Worm (Caenorhabditis elegans) whole organism, dauer: Measurements from ENCODE around the gene Y43F8B.22.

ENCODE experiments used
- unc-62 ChIP-seq: sonication (generic microtip); optimal IDR thresholded peaks from 2 replicates; lab custom pipeline; 2017; ENCODE audit warnings: missing biosample characterization, missing genetic modification reagents, missing genetic modification characterization

Gene Y43F8B.22

ce11 chrV:19477852-19478251 lies 4.8 kb upstream of the Y43F8B.22 start, which contains the start of gene Y43F8B.9:
TSS of gene Y43F8B.9 (plus strand) at chrV:19478152.
- TF ChIP-seq unc-62 (GFP tag; lab: Kevin White, UChicago): no peak

DNA sequence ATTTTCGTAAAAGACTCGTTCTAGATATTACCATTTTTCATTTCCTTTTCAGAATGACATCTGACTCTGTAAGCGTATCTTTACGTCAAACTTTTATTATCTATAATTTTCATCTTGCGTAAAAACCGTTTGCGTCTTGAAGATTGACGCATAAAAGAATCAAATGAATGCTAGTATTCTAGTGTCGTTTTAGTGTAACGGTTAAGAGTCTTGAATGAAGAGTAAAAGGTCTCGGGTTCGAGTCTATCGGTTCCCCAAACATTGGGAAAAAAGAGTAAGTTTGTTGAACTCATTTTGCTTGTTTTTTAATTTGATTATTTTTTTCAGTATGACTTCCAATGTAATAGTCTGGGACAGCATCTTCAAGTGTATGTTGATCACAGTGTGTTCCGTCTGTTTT lies 1.9 kb downstream of the Y43F8B.22 start, which contains the start of gene Y43F8B.17:
Y43F8B.17 (plus strand) TSS at position 215 of the 400 bp plus-strand sequence.
- TF ChIP-seq unc-62 (GFP tag; lab: Kevin White, UChicago): no peak

DNA sequence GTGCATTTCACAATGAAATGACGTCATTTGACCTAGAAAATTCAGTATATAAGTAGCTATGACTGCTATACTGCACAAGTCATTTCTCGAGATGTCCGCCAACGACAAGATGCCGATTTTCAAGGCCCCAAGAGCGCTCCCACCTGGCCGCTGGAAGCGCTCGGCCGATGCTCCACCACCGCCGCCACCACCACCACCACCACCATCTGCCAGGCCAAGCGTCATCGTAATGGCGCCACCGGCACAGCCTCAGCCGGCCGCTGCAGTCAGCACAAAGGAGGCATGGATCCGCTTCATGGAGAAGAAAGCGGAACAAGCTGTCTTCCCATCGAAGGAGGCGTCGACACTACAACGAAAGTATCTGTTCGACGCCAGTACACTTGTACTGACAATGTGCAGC lies 2.6 kb downstream of the Y43F8B.22 start, which contains the start of gene Y43F8B.28:
Y43F8B.28 (plus strand) TSS at position 59 of the 400 bp plus-strand sequence.
- no peak for TF ChIP-seq unc-62 (GFP tag; lab: Kevin White, UChicago)

- TF ChIP-seq unc-62 (GFP tag; lab: Kevin White, UChicago): no peak
Measured at ce11 chrV:19485690-19486089, 3.1 kb downstream of the Y43F8B.22 start, which contains the start of gene Y43F8B.18. TSS of gene Y43F8B.18 (plus strand) at chrV:19485990.

DNA sequence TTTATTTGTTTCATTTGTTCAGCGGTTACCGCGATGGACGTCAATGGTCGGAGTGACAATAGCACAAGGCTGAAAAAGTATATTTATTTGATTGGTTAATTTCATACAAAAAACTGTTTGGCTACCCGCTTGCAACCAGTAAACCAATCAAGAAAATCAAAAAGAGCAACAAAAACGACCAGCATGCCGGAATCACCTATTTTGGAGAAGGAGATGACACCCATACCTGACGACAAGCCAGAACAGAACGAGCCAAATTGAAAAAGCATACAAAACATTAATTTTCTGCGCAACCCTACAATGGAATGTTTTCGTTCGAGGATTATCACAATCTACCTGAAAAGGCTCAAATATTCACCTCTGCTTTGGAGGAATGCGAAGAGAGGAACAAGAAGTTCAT lies 7.8 kb downstream of the Y43F8B.22 start, which contains the start of gene Y43F8B.7:
Y43F8B.7 (plus strand) TSS at position 301 of the 400 bp plus-strand sequence.
- no peak for TF ChIP-seq unc-62 (GFP tag; lab: Kevin White, UChicago)

DNA sequence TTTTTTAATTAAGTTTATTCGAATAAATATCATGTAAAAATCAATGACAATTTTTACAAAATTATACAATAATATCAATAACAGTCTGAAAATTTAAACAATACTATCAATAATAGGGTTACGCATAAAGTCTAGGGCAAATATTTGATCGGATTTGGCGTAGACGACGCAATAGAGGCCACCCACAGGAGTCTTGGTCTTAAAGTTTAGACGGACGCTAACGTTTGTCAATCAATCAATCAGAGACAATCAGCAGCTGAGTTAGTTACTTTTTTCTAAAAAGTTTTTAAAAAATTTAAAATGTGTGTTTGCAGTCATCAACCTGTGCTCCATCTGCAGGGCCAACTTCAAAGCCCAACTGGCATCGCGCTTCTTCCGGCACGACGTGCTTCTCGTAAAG lies 8.7 kb downstream of the Y43F8B.22 start, which contains the start of gene Y43F8B.29:
Y43F8B.29 (plus strand) TSS at position 301 of the 400 bp plus-strand sequence.
- TF ChIP-seq unc-62 (GFP tag; lab: Kevin White, UChicago): no peak

DNA sequence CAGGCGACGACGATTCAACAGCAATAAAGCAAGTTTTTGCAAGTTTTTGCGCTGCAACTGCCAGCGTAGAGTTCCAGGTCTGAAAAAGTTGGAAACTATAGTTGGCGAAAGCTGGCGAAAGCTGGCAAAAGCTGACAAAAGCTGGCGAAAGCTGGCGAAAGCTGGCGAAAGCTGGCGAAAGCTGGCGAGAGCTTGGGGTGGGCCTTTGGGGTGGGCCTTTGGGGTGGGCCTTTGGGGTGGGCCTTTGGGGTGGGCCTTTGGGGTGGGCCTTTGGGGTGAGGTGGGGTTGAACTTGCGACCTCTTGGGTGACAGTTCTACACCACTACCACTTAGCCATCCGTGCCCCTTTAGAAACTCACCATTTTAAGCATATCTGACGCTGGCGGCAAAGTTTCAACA lies 12.5 kb downstream of the Y43F8B.22 start:
- no peak for TF ChIP-seq unc-62 (GFP tag; lab: Kevin White, UChicago)

- no peak for TF ChIP-seq unc-62 (GFP tag; lab: Kevin White, UChicago)
Measured at ce11 chrV:19495587-19495986, 13.0 kb downstream of the Y43F8B.22 start, which contains the start of gene scl-21. TSS of gene scl-21 (minus strand) at chrV:19495687.

ce11 chrV:19497087-19497486 lies 14.5 kb downstream of the Y43F8B.22 start:
- no peak for TF ChIP-seq unc-62 (GFP tag; lab: Kevin White, UChicago)

DNA sequence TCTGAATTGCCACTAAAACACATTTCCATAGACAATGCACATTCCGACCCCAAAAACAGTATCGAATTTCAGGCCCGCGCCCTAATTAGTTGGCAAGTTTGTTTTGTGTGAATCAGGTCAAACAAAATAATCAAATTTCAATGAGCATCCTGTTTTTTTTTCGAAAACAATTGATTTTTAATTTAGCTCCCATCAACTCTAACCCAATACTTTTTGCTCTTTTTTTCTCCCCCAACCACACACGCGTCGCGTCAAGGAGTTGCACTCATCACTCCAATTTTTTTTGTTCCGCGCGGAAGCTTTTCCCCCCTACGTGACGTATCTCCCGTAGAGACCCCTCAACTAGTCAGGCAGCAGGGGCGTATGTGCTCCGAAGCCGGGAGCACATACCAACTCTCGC lies 18.8 kb downstream of the Y43F8B.22 start:
- TF ChIP-seq unc-62 (GFP tag; lab: Kevin White, UChicago): no peak

ce11 chrV:19502579-19503151 lies 20.0 kb downstream of the Y43F8B.22 start, which contains the start of gene Y43F8B.3:
TSS of gene Y43F8B.3 (plus strand) at chrV:19503101.
- no peak for TF ChIP-seq unc-62 (GFP tag; lab: Kevin White, UChicago)

DNA sequence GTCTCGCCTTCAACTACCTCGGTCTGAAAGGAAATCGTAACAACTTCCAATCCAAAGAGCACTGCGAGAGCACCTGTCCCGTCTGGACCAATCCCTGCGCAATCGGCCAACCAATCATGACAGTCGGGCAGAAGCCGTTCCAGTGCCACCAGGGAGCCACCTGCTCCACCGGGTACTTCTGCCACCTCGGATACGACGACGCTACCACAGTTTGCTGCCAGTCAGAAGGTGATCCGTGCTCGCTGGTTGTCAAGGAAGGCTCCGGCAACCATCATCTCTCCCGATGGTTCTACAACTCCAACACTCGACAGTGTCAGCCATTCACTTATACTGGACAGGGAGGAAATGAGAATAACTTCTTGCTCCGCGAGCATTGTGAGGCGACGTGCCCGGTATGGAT lies 26.4 kb downstream of the Y43F8B.22 start:
- TF ChIP-seq unc-62 (GFP tag; lab: Kevin White, UChicago): no peak

ce11 chrV:19510352-19510751 lies 27.7 kb downstream of the Y43F8B.22 start:
- TF ChIP-seq unc-62 (GFP tag; lab: Kevin White, UChicago): no peak

ce11 chrV:19510925-19511324 lies 28.3 kb downstream of the Y43F8B.22 start:
- TF ChIP-seq unc-62 (GFP tag; lab: Kevin White, UChicago): no peak

ce11 chrV:19512260-19512947 lies 29.8 kb downstream of the Y43F8B.22 start, which contains the start of gene Y43F8B.19:
TSS of gene Y43F8B.19 (minus strand) at chrV:19512310.
- no peak for TF ChIP-seq unc-62 (GFP tag; lab: Kevin White, UChicago)

ce11 chrV:19513552-19513951 lies 30.9 kb downstream of the Y43F8B.22 start, which contains the start of gene phy-4:
TSS of gene phy-4 (minus strand) at chrV:19513652.
- no peak for TF ChIP-seq unc-62 (GFP tag; lab: Kevin White, UChicago)
